Worm (Caenorhabditis elegans) whole organism, L4 larva: ENCODE data around the gene ZK1240.8.

Experiments used
- R02D3.7 ChIP-seq: fragments of 150-350 bp; sonication (generic microtip); optimal IDR thresholded peaks from 3 replicates; lab custom pipeline; 2014; ENCODE audit warnings: missing biosample characterization, missing genetic modification characterization
- ceh-32 ChIP-seq: sonication (generic microtip); optimal IDR thresholded peaks from 2 replicates; lab custom pipeline; 2016; ENCODE audit warnings: mild to moderate bottlenecking, missing genetic modification characterization, missing compliant biosample characterization; ENCODE audit not compliant: poor library complexity
- ces-1 ChIP-seq: fragments of 150-350 bp; sonication (generic microtip); optimal IDR thresholded peaks from 4 replicates; lab custom pipeline; 2014; ENCODE audit warnings: missing biosample characterization, missing genetic modification reagents, missing genetic modification characterization
- hlh-30 ChIP-seq: sonication (generic microtip); optimal IDR thresholded peaks from 2 replicates; lab custom pipeline; 2017; ENCODE audit warnings: antibody characterized with exemption, mild to moderate bottlenecking, missing genetic modification characterization, missing compliant biosample characterization; ENCODE audit not compliant: insufficient read depth
- lin-13 ChIP-seq: fragments of 150-350 bp; optimal IDR thresholded peaks from 2 replicates; lab custom pipeline; 2014; ENCODE audit warnings: missing biosample characterization, missing genetic modification reagents, missing genetic modification characterization
- lir-3 ChIP-seq: sonication (generic microtip); optimal IDR thresholded peaks from 2 replicates; lab custom pipeline; 2016; ENCODE audit warnings: mild to moderate bottlenecking, missing genetic modification characterization, missing compliant biosample characterization
- unc-130 ChIP-seq: sonication (generic microtip); optimal IDR thresholded peaks from 2 replicates; lab custom pipeline; 2016; ENCODE audit warnings: missing genetic modification reagents, missing genetic modification characterization, missing compliant biosample characterization

ce11 chrII:2352546-2352945, 23.7 kb upstream of the ZK1240.8 start, which contains the start of gene F43C11.10:
- no peak for TF ChIP-seq unc-130
- no peak for TF ChIP-seq lir-3
- no peak for TF ChIP-seq ceh-32 (tag; lab: Kevin White, UChicago)
- no peak for TF ChIP-seq lin-13 (GFP tag; lab: Kevin White, UChicago)
- no peak for TF ChIP-seq ces-1 (GFP tag; lab: Kevin White, UChicago)
- TF ChIP-seq hlh-30 (tag; lab: Kevin White, UChicago): no peak
- no peak for TF ChIP-seq R02D3.7
